Fruit fly (Drosophila melanogaster) whole organism, embryonic: Measurements from ENCODE around the gene CHES-1-like.

Source experiments
- CG10321 ChIP-seq: fragments of 200-800 bp; sonication (Bioruptor generic); IDR thresholded peaks from 2 replicates; pipeline ENCODE4 v1.3.6; 2022; ENCODE audit warnings: missing biosample characterization, missing genetic modification characterization
- CG11695 ChIP-seq: fragments of 200-800 bp; sonication (Bioruptor generic); IDR thresholded peaks from 3 replicates; pipeline ENCODE4 v1.3.6; 2022; ENCODE audit warnings: missing biosample characterization, missing genetic modification characterization
- CG12659 ChIP-seq: fragments of 200-800 bp; sonication (Bioruptor generic); optimal IDR thresholded peaks from 3 replicates; lab custom pipeline; 2017; ENCODE audit warnings: mild to moderate bottlenecking, missing biosample characterization, missing genetic modification reagents, missing genetic modification characterization
- CG14710 ChIP-seq: fragments of 200-800 bp; sonication (Bioruptor generic); optimal IDR thresholded peaks from 3 replicates; lab custom pipeline; 2019; ENCODE audit warnings: missing biosample characterization, mild to moderate bottlenecking, missing genetic modification characterization, moderate library complexity
- CG15073 ChIP-seq: fragments of 200-800 bp; sonication (Bioruptor generic); optimal IDR thresholded peaks from 2 replicates; lab custom pipeline; 2016; ENCODE audit warnings: missing biosample characterization, missing genetic modification characterization
- CG16779 ChIP-seq: fragments of 200-800 bp; sonication (Bioruptor generic); IDR thresholded peaks from 2 replicates; pipeline ENCODE4 v1.3.6; 2022; ENCODE audit warnings: missing biosample characterization, missing genetic modification characterization
- CG17568 ChIP-seq: fragments of 200-800 bp; sonication (Bioruptor generic); optimal IDR thresholded peaks from 2 replicates; lab custom pipeline; 2018; ENCODE audit warnings: missing biosample characterization, mild to moderate bottlenecking, missing genetic modification characterization, moderate library complexity
- CG17802 ChIP-seq: fragments of 200-800 bp; sonication (Bioruptor generic); optimal IDR thresholded peaks from 2 replicates; lab custom pipeline; 2018; ENCODE audit warnings: missing biosample characterization, mild to moderate bottlenecking, missing genetic modification characterization, moderate library complexity
- CG18619 ChIP-seq: fragments of 200-800 bp; sonication (Bioruptor generic); optimal IDR thresholded peaks from 3 replicates; lab custom pipeline; 2017; ENCODE audit warnings: missing biosample characterization, mild to moderate bottlenecking, missing genetic modification characterization
- CG2199 ChIP-seq: fragments of 200-800 bp; sonication (Bioruptor generic); IDR thresholded peaks from 3 replicates; pipeline ENCODE4 v1.3.6; 2022; ENCODE audit warnings: missing biosample characterization, missing genetic modification characterization
- CG30403 ChIP-seq: fragments of 200-800 bp; sonication (Bioruptor generic); optimal IDR thresholded peaks from 3 replicates; lab custom pipeline; 2016; ENCODE audit warnings: missing biosample characterization, missing genetic modification characterization
- CG31224 ChIP-seq: fragments of 200-800 bp; sonication (Bioruptor generic); IDR thresholded peaks from 2 replicates; pipeline ENCODE4 v1.3.6; 2022; ENCODE audit warnings: missing biosample characterization, missing genetic modification characterization
- CG3163 ChIP-seq: fragments of 200-800 bp; sonication (Bioruptor generic); optimal IDR thresholded peaks from 3 replicates; lab custom pipeline; 2016; ENCODE audit warnings: missing biosample characterization, missing genetic modification characterization
- CG4424 ChIP-seq: fragments of 200-800 bp; sonication (Bioruptor generic); optimal IDR thresholded peaks from 3 replicates; lab custom pipeline; 2016; ENCODE audit warnings: missing biosample characterization, missing genetic modification characterization
- CG4730 ChIP-seq: fragments of 200-800 bp; sonication (Bioruptor generic); IDR thresholded peaks from 2 replicates; pipeline ENCODE4 v1.3.6; 2022; ENCODE audit warnings: missing biosample characterization, missing genetic modification characterization
- CG6175 ChIP-seq: fragments of 200-800 bp; sonication (Bioruptor generic); IDR thresholded peaks from 3 replicates; pipeline ENCODE4 v1.3.6; 2022; ENCODE audit warnings: missing biosample characterization, missing genetic modification characterization
- CG8478 ChIP-seq: fragments of >200 bp; optimal IDR thresholded peaks from 2 replicates; lab custom pipeline; 2018
- Camta ChIP-seq: fragments of 200-800 bp; sonication (Bioruptor generic); optimal IDR thresholded peaks from 2 replicates; lab custom pipeline; 2016; ENCODE audit warnings: missing biosample characterization, missing genetic modification characterization
- Deaf1 ChIP-seq: fragments of 200-800 bp; optimal IDR thresholded peaks from 3 replicates; lab custom pipeline; 2019; ENCODE audit warnings: missing biosample characterization, mild to moderate bottlenecking, missing genetic modification characterization, moderate library complexity
- Doc2 ChIP-seq: fragments of 200-800 bp; sonication (Bioruptor generic); IDR thresholded peaks from 2 replicates; pipeline ENCODE4 v1.3.6; 2022; ENCODE audit warnings: missing biosample characterization, missing genetic modification characterization
- Dp ChIP-seq: fragments of 200-800 bp; sonication (Bioruptor generic); optimal IDR thresholded peaks from 2 replicates; lab custom pipeline; 2018; ENCODE audit warnings: missing biosample characterization, mild to moderate bottlenecking, missing genetic modification characterization, moderate library complexity
- Gug ChIP-seq: fragments of 200-800 bp; sonication (Bioruptor generic); IDR thresholded peaks from 4 replicates; pipeline ENCODE4 v1.3.6; 2022; ENCODE audit warnings: missing biosample characterization, missing genetic modification characterization
- Hand ChIP-seq: fragments of 200-800 bp; sonication (Bioruptor generic); optimal IDR thresholded peaks from 2 replicates; lab custom pipeline; 2017; ENCODE audit warnings: mild to moderate bottlenecking, missing biosample characterization, missing genetic modification reagents, missing genetic modification characterization
- NK7.1 ChIP-seq: fragments of 200-800 bp; sonication (Bioruptor generic); optimal IDR thresholded peaks from 3 replicates; lab custom pipeline; 2016; ENCODE audit warnings: missing biosample characterization, missing genetic modification characterization
- Nf-YC ChIP-seq: fragments of 200-800 bp; optimal IDR thresholded peaks from 3 replicates; lab custom pipeline; 2019; ENCODE audit warnings: missing biosample characterization, mild to moderate bottlenecking, missing genetic modification characterization, moderate library complexity
- Trl ChIP-seq, 3 experiments: fragments of >200 bp in 2 of 3; fragments of 200-800 bp in 1 of 3; sonication (Bioruptor generic) in 1 of 3; optimal IDR thresholded peaks; 2 replicates in 1 of 3; 3 replicates in 2 of 3; lab custom pipeline; 2016 to 2017; ENCODE audit warnings: missing biosample characterization in 1 of 3, missing genetic modification characterization in 1 of 3
- az2 ChIP-seq: fragments of 200-800 bp; sonication (Bioruptor generic); optimal IDR thresholded peaks from 3 replicates; lab custom pipeline; 2016; ENCODE audit warnings: missing biosample characterization, missing genetic modification characterization
- bigmax ChIP-seq: fragments of 200-800 bp; sonication (Bioruptor generic); optimal IDR thresholded peaks from 2 replicates; lab custom pipeline; 2018; ENCODE audit warnings: missing biosample characterization, mild to moderate bottlenecking, missing genetic modification characterization
- chinmo ChIP-seq: fragments of 200-800 bp; sonication (Bioruptor generic); IDR thresholded peaks from 4 replicates; pipeline ENCODE4 v1.3.6; 2022; ENCODE audit warnings: missing biosample characterization, missing genetic modification characterization; ENCODE audit not compliant: partially characterized antibody
- da ChIP-seq: fragments of 200-800 bp; sonication (Bioruptor generic); optimal IDR thresholded peaks from 2 replicates; lab custom pipeline; 2016; ENCODE audit warnings: missing biosample characterization, missing genetic modification characterization
- ewg ChIP-seq: fragments of 200-800 bp; sonication (Bioruptor generic); optimal IDR thresholded peaks from 3 replicates; lab custom pipeline; 2017; ENCODE audit warnings: mild to moderate bottlenecking, missing biosample characterization, missing genetic modification reagents, missing genetic modification characterization
- exex ChIP-seq: fragments of 200-800 bp; sonication (Bioruptor generic); optimal IDR thresholded peaks from 4 replicates; lab custom pipeline; 2018; ENCODE audit warnings: missing biosample characterization, mild to moderate bottlenecking, missing genetic modification characterization, moderate library complexity
- gro ChIP-seq: fragments of 200-800 bp; sonication (Bioruptor generic); optimal IDR thresholded peaks from 2 replicates; lab custom pipeline; 2016; ENCODE audit warnings: missing biosample characterization, missing genetic modification characterization
- h ChIP-seq: fragments of >200 bp; optimal IDR thresholded peaks from 2 replicates; lab custom pipeline; 2017
- jumu ChIP-seq: fragments of 200-800 bp; sonication (Bioruptor generic); optimal IDR thresholded peaks from 3 replicates; lab custom pipeline; 2016; ENCODE audit warnings: missing biosample characterization, missing genetic modification characterization
- nerfin-1 ChIP-seq: fragments of 200-800 bp; sonication (Bioruptor generic); optimal IDR thresholded peaks from 3 replicates; lab custom pipeline; 2019; ENCODE audit warnings: missing biosample characterization, mild to moderate bottlenecking, missing genetic modification characterization, moderate library complexity
- nerfin-2 ChIP-seq: fragments of 200-800 bp; sonication (Bioruptor generic); IDR thresholded peaks from 2 replicates; pipeline ENCODE4 v1.3.6; 2022; ENCODE audit warnings: missing biosample characterization, missing genetic modification characterization; ENCODE audit not compliant: partially characterized antibody
- pita ChIP-seq: fragments of 200-800 bp; sonication (Bioruptor generic); optimal IDR thresholded peaks from 2 replicates; lab custom pipeline; 2017; ENCODE audit warnings: missing biosample characterization, mild to moderate bottlenecking, missing genetic modification characterization
- scrt ChIP-seq: fragments of 200-800 bp; sonication (Bioruptor generic); optimal IDR thresholded peaks from 2 replicates; lab custom pipeline; 2018; ENCODE audit warnings: missing biosample characterization, mild to moderate bottlenecking, missing genetic modification characterization, moderate library complexity
- sens ChIP-seq: fragments of 200-800 bp; sonication (Bioruptor generic); peaks from one replicate; lab custom pipeline; 2016; ENCODE audit warnings: missing biosample characterization, missing genetic modification characterization
- seq ChIP-seq: fragments of 200-800 bp; sonication (Bioruptor generic); IDR thresholded peaks from 2 replicates; pipeline ENCODE4 v1.3.6; 2022; ENCODE audit warnings: missing biosample characterization, missing genetic modification characterization
- slp2 ChIP-seq: fragments of 200-800 bp; sonication (Bioruptor generic); optimal IDR thresholded peaks from 2 replicates; lab custom pipeline; 2016; ENCODE audit warnings: missing biosample characterization, missing genetic modification characterization
- so ChIP-seq: fragments of 200-800 bp; sonication (Bioruptor generic); IDR thresholded peaks from 3 replicates; pipeline ENCODE4 v1.3.6; 2022; ENCODE audit warnings: missing biosample characterization, missing genetic modification characterization
- stc ChIP-seq: fragments of 200-800 bp; sonication (Bioruptor generic); IDR thresholded peaks from 2 replicates; pipeline ENCODE4 v1.3.6; 2022; ENCODE audit warnings: missing biosample characterization, missing genetic modification characterization
- stwl ChIP-seq: fragments of 200-800 bp; sonication (Bioruptor generic); optimal IDR thresholded peaks from 3 replicates; lab custom pipeline; 2018; ENCODE audit warnings: missing biosample characterization, mild to moderate bottlenecking, missing genetic modification characterization, moderate library complexity
- trem ChIP-seq: fragments of 200-800 bp; optimal IDR thresholded peaks from 3 replicates; lab custom pipeline; 2019; ENCODE audit warnings: missing biosample characterization, mild to moderate bottlenecking, missing genetic modification characterization, moderate library complexity
- tx ChIP-seq: fragments of 200-800 bp; sonication (Bioruptor generic); optimal IDR thresholded peaks from 2 replicates; lab custom pipeline; 2016; ENCODE audit warnings: missing biosample characterization, missing genetic modification characterization
- usp ChIP-seq: fragments of >200 bp; optimal IDR thresholded peaks from 2 replicates; lab custom pipeline; 2017; ENCODE audit warnings: missing biosample characterization, missing genetic modification characterization
- zen2 ChIP-seq: fragments of 200-800 bp; sonication (Bioruptor generic); IDR thresholded peaks from 3 replicates; pipeline ENCODE4 v1.3.6; 2022; ENCODE audit warnings: missing biosample characterization, missing genetic modification characterization; ENCODE audit not compliant: partially characterized antibody

The CHES-1-like gene

dm6 chrX:7705175-7706097, 3.7 kb downstream of the CHES-1-like start (continued):
- TF ChIP-seq Camta (GFP tag; lab: Kevin White, UChicago) (peak; percentile 82), CG31224 (GFP tag; lab: Robert Waterston, UW) (peak; percentile 78), Trl (optimal IDR thresholded peaks at IDR 0.05; lab: Kevin White, UChicago) (peak; percentile 88 to 91), Trl (GFP tag; optimal IDR thresholded peaks at IDR 0.05; lab: Kevin White, UChicago) (peak; percentile 42), chinmo (GFP tag; lab: Robert Waterston, UW) (peak; percentile 69; the same call in 2 of the 4 replicates), Dp (GFP tag; lab: Kevin White, UChicago) (no peak), stwl (tag; lab: Kevin White, UChicago) (peak; percentile 36), Gug (GFP tag; lab: Robert Waterston, UW) (peak; percentile 79), bigmax (GFP tag; lab: Kevin White, UChicago) (no peak), ewg (peak; percentile 89), Deaf1 (tag; lab: Kevin White, UChicago) (peak; percentile 83), CG16779 (GFP tag; lab: Robert Waterston, UW) (no peak), zen2 (GFP tag; lab: Robert Waterston, UW) (no peak), NK7.1 (peak; percentile 59), CG8478 (no peak), CG17568 (peak; percentile 72), Hand (GFP tag; lab: Kevin White, UChicago) (peak; percentile 93), CG12659 (GFP tag; lab: Kevin White, UChicago) (peak; percentile 97), Doc2 (GFP tag; lab: Robert Waterston, UW) (0 out of 2 replicates have a peak, but pooled peaks have one; percentile 31), CG11695 (GFP tag; lab: Robert Waterston, UW) (peak; percentile 95), CG18619 (GFP tag; lab: Kevin White, UChicago) (peak; percentile 95), slp2 (peak; percentile 81), stc (peak; percentile 85), Nf-YC (tag; lab: Kevin White, UChicago) (peak; percentile 85), CG4730 (GFP tag; lab: Robert Waterston, UW) (peak; percentile 76), nerfin-2 (GFP tag; lab: Robert Waterston, UW) (no peak), CG3163 (GFP tag; lab: Kevin White, UChicago) (peak; percentile 20), h (no peak), CG14710 (tag; lab: Kevin White, UChicago) (peak; percentile 93), CG30403 (GFP tag; lab: Kevin White, UChicago) (peak; percentile 97), da (peak; percentile 36), trem (tag; lab: Kevin White, UChicago) (peak; percentile 89), az2 (GFP tag; lab: Kevin White, UChicago) (peak; percentile 95), jumu (peak; percentile 75), seq (GFP tag; lab: Robert Waterston, UW) (peak; percentile 85), CG4424 (GFP tag; lab: Kevin White, UChicago) (peak; percentile 93), CG17802 (tag; lab: Kevin White, UChicago) (peak; percentile 62), exex (tag; lab: Kevin White, UChicago) (peak; percentile 55), usp (no peak), CG2199 (GFP tag; lab: Robert Waterston, UW) (no peak), CG15073 (GFP tag; lab: Kevin White, UChicago) (peak; percentile 70), gro (GFP tag; lab: Kevin White, UChicago) (peak; percentile 42), so (GFP tag; lab: Robert Waterston, UW) (peak; percentile 84; the same call in 2 of the 3 replicates), tx (GFP tag; lab: Kevin White, UChicago) (peak; percentile 72), sens (GFP tag; lab: Kevin White, UChicago) (peak; percentile 97), CG6175 (GFP tag; lab: Robert Waterston, UW) (peak; percentile 61; the same call in 1 of the 3 replicates), pita (no peak), nerfin-1 (tag; lab: Kevin White, UChicago) (peak; percentile 93), scrt (peak; percentile 89), CG10321 (peak; percentile 7; the same call in 1 of the 2 replicates)
